Worm (Caenorhabditis elegans) whole organism, young adult: Measurements from ENCODE around the gene F14B8.6.

ENCODE experiments used
- D2030.7 ChIP-seq: fragments of 200-800 bp; sonication (Bioruptor generic); IDR thresholded peaks from 2 replicates; pipeline ENCODE4 v1.3.6; 2022; ENCODE audit warnings: missing genetic modification reagents, missing genetic modification characterization, missing compliant biosample characterization
- F49E8.2 ChIP-seq: sonication (generic microtip); optimal IDR thresholded peaks from 3 replicates; lab custom pipeline; 2017; ENCODE audit warnings: missing genetic modification characterization, mild to moderate bottlenecking, missing compliant biosample characterization, antibody characterized with exemption, moderate library complexity; ENCODE audit not compliant: insufficient read depth
- F55B11.4 ChIP-seq: sonication (generic microtip); optimal IDR thresholded peaks from 2 replicates; lab custom pipeline; 2016; ENCODE audit warnings: missing compliant biosample characterization, missing genetic modification characterization, borderline replicate concordance; ENCODE audit not compliant: insufficient read depth
- K11D2.4 ChIP-seq: fragments of 200-800 bp; sonication (Bioruptor generic); IDR thresholded peaks from 2 replicates; pipeline ENCODE4 v1.3.6; 2022; ENCODE audit warnings: missing genetic modification reagents, missing genetic modification characterization, missing compliant biosample characterization
- Y53F4B.3 ChIP-seq: fragments of 200-800 bp; sonication (Bioruptor generic); IDR thresholded peaks from 2 replicates; pipeline ENCODE4 v1.3.6; 2022; ENCODE audit warnings: missing genetic modification reagents, missing genetic modification characterization, missing compliant biosample characterization
- ZK185.1 ChIP-seq: sonication (generic microtip); optimal IDR thresholded peaks from 2 replicates; lab custom pipeline; 2016; ENCODE audit warnings: mild to moderate bottlenecking, missing genetic modification characterization, missing compliant biosample characterization; ENCODE audit not compliant: poor library complexity, severe bottlenecking
- aptf-2 ChIP-seq: fragments of 200-800 bp; sonication (Bioruptor generic); conservative IDR thresholded peaks from 2 replicates; pipeline ENCODE4 v1.3.6; 2022; ENCODE audit warnings: missing genetic modification reagents, missing genetic modification characterization, missing compliant biosample characterization
- attf-5 ChIP-seq: fragments of 200-800 bp; sonication (Bioruptor generic); optimal IDR thresholded peaks from 2 replicates; lab custom pipeline; 2018; ENCODE audit warnings: mild to moderate bottlenecking, missing genetic modification characterization, missing compliant biosample characterization
- ceh-100 ChIP-seq: fragments of 200-800 bp; sonication (Bioruptor generic); IDR thresholded peaks from 2 replicates; pipeline ENCODE4 v1.3.6; 2022; ENCODE audit warnings: missing genetic modification reagents, missing genetic modification characterization, missing compliant biosample characterization
- ceh-27 ChIP-seq: fragments of 200-800 bp; sonication (Bioruptor generic); optimal IDR thresholded peaks from 2 replicates; lab custom pipeline; 2018; ENCODE audit warnings: mild to moderate bottlenecking, missing genetic modification characterization, moderate library complexity, missing compliant biosample characterization
- ceh-40 ChIP-seq: fragments of 200-800 bp; sonication (Bioruptor generic); IDR thresholded peaks from 2 replicates; pipeline ENCODE4 v1.3.6; 2022; ENCODE audit warnings: missing genetic modification characterization, missing compliant biosample characterization
- ceh-58 ChIP-seq: fragments of 200-800 bp; sonication (Bioruptor generic); IDR thresholded peaks from 2 replicates; pipeline ENCODE4 v1.3.6; 2022; ENCODE audit warnings: missing genetic modification characterization, missing compliant biosample characterization
- chd-7 ChIP-seq: sonication (generic microtip); optimal IDR thresholded peaks from 2 replicates; lab custom pipeline; 2016; ENCODE audit warnings: mild to moderate bottlenecking, missing genetic modification characterization, moderate library complexity, missing compliant biosample characterization
- die-1 ChIP-seq: sonication (generic microtip); optimal IDR thresholded peaks from 2 replicates; lab custom pipeline; 2016; ENCODE audit warnings: missing genotype, mild to moderate bottlenecking, missing genetic modification characterization, missing compliant biosample characterization
- dox-1 ChIP-seq: fragments of 200-800 bp; sonication (Bioruptor generic); IDR thresholded peaks from 2 replicates; pipeline ENCODE4 v1.3.6; 2022; ENCODE audit warnings: missing genetic modification reagents, missing genetic modification characterization, missing compliant biosample characterization
- gei-17 ChIP-seq: fragments of 200-800 bp; sonication (Bioruptor generic); optimal IDR thresholded peaks from 2 replicates; lab custom pipeline; 2018; ENCODE audit warnings: mild to moderate bottlenecking, missing genetic modification characterization, missing compliant biosample characterization
- hlh-12 ChIP-seq: sonication (generic microtip); optimal IDR thresholded peaks from 2 replicates; lab custom pipeline; 2016; ENCODE audit warnings: missing genetic modification characterization, missing compliant biosample characterization
- hmg-20 ChIP-seq: fragments of 200-800 bp; sonication (Bioruptor generic); IDR thresholded peaks from 2 replicates; pipeline ENCODE4 v1.3.6; 2022; ENCODE audit warnings: missing genetic modification reagents, missing genetic modification characterization, missing compliant biosample characterization
- hrde-1 ChIP-seq: sonication (generic microtip); optimal IDR thresholded peaks from 2 replicates; lab custom pipeline; 2016; ENCODE audit warnings: missing genetic modification characterization, mild to moderate bottlenecking, missing compliant biosample characterization, moderate library complexity, missing genotype, missing genetic modification reagents, borderline replicate concordance
- let-526 ChIP-seq: fragments of 200-800 bp; sonication (Bioruptor generic); IDR thresholded peaks from 2 replicates; pipeline ENCODE4 v1.3.6; 2022; ENCODE audit warnings: missing genetic modification reagents, missing genetic modification characterization, missing compliant biosample characterization
- lin-35 ChIP-seq, 3 experiments: fragments of 150-350 bp in 2 of 3; sonication (generic microtip) in 1 of 3; optimal IDR thresholded peaks; 2 replicates each; lab custom pipeline; 2014 to 2018; ENCODE audit warnings: missing biosample characterization in 3 of 3, missing genetic modification characterization in 3 of 3, missing genetic modification reagents in 3 of 3
- madf-6 ChIP-seq: fragments of 200-800 bp; sonication (Bioruptor generic); IDR thresholded peaks from 2 replicates; pipeline ENCODE4 v1.3.6; 2022; ENCODE audit warnings: missing genetic modification reagents, missing genetic modification characterization, missing compliant biosample characterization
- madf-8 ChIP-seq: fragments of 200-800 bp; sonication (Bioruptor generic); conservative IDR thresholded peaks from 2 replicates; pipeline ENCODE4 v1.3.6; 2022; ENCODE audit warnings: missing genetic modification reagents, missing genetic modification characterization, missing compliant biosample characterization
- mcd-1 ChIP-seq: fragments of 200-800 bp; sonication (Bioruptor generic); IDR thresholded peaks from 2 replicates; pipeline ENCODE4 v1.3.6; 2022; ENCODE audit warnings: missing genetic modification reagents, missing genetic modification characterization, missing compliant biosample characterization
- nfya-1 ChIP-seq: sonication (generic microtip); optimal IDR thresholded peaks from 2 replicates; lab custom pipeline; 2017; ENCODE audit warnings: antibody characterized with exemption, missing compliant biosample characterization, missing genetic modification characterization, borderline replicate concordance; ENCODE audit not compliant: insufficient read depth
- nhr-179 ChIP-seq: sonication (generic microtip); optimal IDR thresholded peaks from 2 replicates; lab custom pipeline; 2016; ENCODE audit warnings: mild to moderate bottlenecking, missing genetic modification characterization, missing compliant biosample characterization
- nhr-80 ChIP-seq: sonication (generic microtip); optimal IDR thresholded peaks from 2 replicates; lab custom pipeline; 2016; ENCODE audit warnings: missing genetic modification characterization, missing compliant biosample characterization
- rec-8 ChIP-seq, 2 experiments: sonication (generic microtip); optimal IDR thresholded peaks; 2 replicates each; lab custom pipeline; 2016; ENCODE audit warnings: mild to moderate bottlenecking in 2 of 2, missing genetic modification characterization in 2 of 2, missing genetic modification reagents in 2 of 2, missing genotype in 2 of 2, missing biosample characterization in 1 of 2, missing compliant biosample characterization in 1 of 2, moderate library complexity in 1 of 2
- sea-2 ChIP-seq: fragments of 200-800 bp; sonication (Bioruptor generic); IDR thresholded peaks from 2 replicates; pipeline ENCODE4 v1.3.6; 2022; ENCODE audit warnings: missing genetic modification characterization, missing compliant biosample characterization
- tlf-1 ChIP-seq: fragments of 200-800 bp; sonication (Bioruptor generic); optimal IDR thresholded peaks from 2 replicates; lab custom pipeline; 2018; ENCODE audit warnings: mild to moderate bottlenecking, missing genetic modification characterization, missing compliant biosample characterization
- unc-62 ChIP-seq: fragments of 150-350 bp; optimal IDR thresholded peaks from 2 replicates; lab custom pipeline; 2014; ENCODE audit warnings: missing biosample characterization, missing genetic modification reagents, missing genetic modification characterization
- zfh-2 ChIP-seq: fragments of 200-800 bp; sonication (Bioruptor generic); conservative IDR thresholded peaks from 2 replicates; pipeline ENCODE4 v1.3.6; 2022; ENCODE audit warnings: missing genetic modification reagents, missing genetic modification characterization, missing compliant biosample characterization
- zim-3 ChIP-seq: sonication (generic microtip); optimal IDR thresholded peaks from 2 replicates; lab custom pipeline; 2017; ENCODE audit warnings: mild to moderate bottlenecking, missing genetic modification characterization, moderate library complexity, missing compliant biosample characterization
- ztf-18 ChIP-seq: sonication (generic microtip); optimal IDR thresholded peaks from 2 replicates; lab custom pipeline; 2016; ENCODE audit warnings: missing genotype, mild to moderate bottlenecking, missing genetic modification characterization, missing compliant biosample characterization
- ztf-22 ChIP-seq: fragments of 200-800 bp; sonication (Bioruptor generic); optimal IDR thresholded peaks from 2 replicates; lab custom pipeline; 2018; ENCODE audit warnings: mild to moderate bottlenecking, missing genetic modification characterization, moderate library complexity, missing compliant biosample characterization

F14B8.6 gene

ce11 chrX:6940775-6941174 lies 8.6 kb upstream of the F14B8.6 start:
- no peak for TF ChIP-seq let-526 (GFP tag; lab: Robert Waterston, UW)
- TF ChIP-seq ztf-22 = no peak
- no peak for TF ChIP-seq F55B11.4 (tag; lab: Kevin White, UChicago)
- no peak for TF ChIP-seq die-1 (tag; lab: Kevin White, UChicago)
- TF ChIP-seq ZK185.1 = no peak
- no peak for TF ChIP-seq rec-8 (tag; optimal IDR thresholded peaks at IDR 0.05; lab: Kevin White, UChicago)
- no peak for TF ChIP-seq lin-35 (GFP tag; optimal IDR thresholded peaks at IDR 0.05; lab: Kevin White, UChicago)
- TF ChIP-seq tlf-1 (GFP tag; lab: Kevin White, UChicago) = no peak
- no peak for TF ChIP-seq D2030.7
- no peak for TF ChIP-seq mcd-1 (GFP tag; lab: Robert Waterston, UW)
- TF ChIP-seq aptf-2 (GFP tag; lab: Robert Waterston, UW) = no peak
- no peak for TF ChIP-seq hlh-12 (tag; lab: Kevin White, UChicago)
- no peak for TF ChIP-seq F49E8.2 (tag; lab: Kevin White, UChicago)

DNA sequence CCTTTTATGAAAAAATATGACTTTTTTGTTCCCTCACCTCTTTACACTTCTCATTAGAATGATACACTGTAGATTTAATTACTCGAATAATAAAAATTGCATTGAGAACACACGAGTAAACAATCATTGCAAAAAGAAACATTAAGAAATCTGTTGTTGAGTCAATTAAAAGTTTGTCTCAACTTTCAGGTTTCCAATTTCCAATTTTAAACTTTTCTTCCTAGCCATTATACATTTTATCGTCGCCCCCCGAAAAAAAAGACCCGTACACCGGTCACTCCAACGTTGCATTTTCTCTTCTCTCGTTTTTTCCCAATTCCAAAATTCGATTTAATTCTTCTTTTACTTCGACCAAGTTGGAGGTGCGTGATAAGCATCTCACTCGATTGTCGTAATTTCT lies 7.7 kb upstream of the F14B8.6 start, which contains the start of gene C16E9.1:
Gene C16E9.1 (plus strand): TSS at position 301 of the 400 bp plus-strand sequence.
- TF ChIP-seq ceh-27 (GFP tag; lab: Kevin White, UChicago) = no peak
- TF ChIP-seq gei-17 (GFP tag; lab: Kevin White, UChicago) = no peak
- no peak for TF ChIP-seq sea-2
- no peak for TF ChIP-seq zim-3 (tag; lab: Kevin White, UChicago)
- no peak for TF ChIP-seq chd-7 (tag; lab: Kevin White, UChicago)
- TF ChIP-seq hmg-20 (GFP tag; lab: Robert Waterston, UW) = no peak
- TF ChIP-seq ceh-100 (GFP tag; lab: Robert Waterston, UW) = no peak

- TF ChIP-seq nhr-80 (tag; lab: Kevin White, UChicago) (no peak), nfya-1 (tag; lab: Kevin White, UChicago) (no peak), ceh-58 (GFP tag; lab: Robert Waterston, UW) (no peak), K11D2.4 (GFP tag; lab: Robert Waterston, UW) (no peak), zfh-2 (GFP tag; lab: Robert Waterston, UW) (no peak), dox-1 (GFP tag; lab: Robert Waterston, UW) (no peak), hrde-1 (tag; lab: Kevin White, UChicago) (no peak), ztf-18 (no peak), unc-62 (no peak), nhr-179 (tag; lab: Kevin White, UChicago) (no peak), ceh-40 (no peak), aptf-2 (GFP tag; lab: Robert Waterston, UW) (no peak), sea-2 (no peak), attf-5 (GFP tag; lab: Kevin White, UChicago) (no peak), ZK185.1 (no peak), let-526 (GFP tag; lab: Robert Waterston, UW) (no peak), madf-8 (no peak), Y53F4B.3 (no peak), madf-6 (no peak)
These were observed 5.5 kb upstream of the F14B8.6 start for ce11 chrX:6937742-6938141.
